Worm (Caenorhabditis elegans) whole organism, early embryonic: ENCODE measurements around the gene F40C5.1.

Experiments used
- ama-1 ChIP-seq: fragments of 150-350 bp; optimal IDR thresholded peaks from 2 replicates; lab custom pipeline; 2014
- flt-1 ChIP-seq: fragments of 200-800 bp; sonication (Bioruptor generic); IDR thresholded peaks from 2 replicates; pipeline ENCODE4 v1.3.6; 2022; ENCODE audit warnings: missing genetic modification characterization, missing compliant biosample characterization

ce11 chrV:3524970-3525369, 47.5 kb upstream of the F40C5.1 start, which contains the start of gene T24A6.7:
- TF ChIP-seq ama-1 (lab: Kevin White, UChicago) (no peak), flt-1 (GFP tag; lab: Robert Waterston, UW) (no peak)
